Worm (Caenorhabditis elegans): ENCODE measurements around the gene C34F11.8.
A peak's percentile ranks its signal among the peaks of the same experiment; 100 is the strongest.

C34F11.8 gene

DNA sequence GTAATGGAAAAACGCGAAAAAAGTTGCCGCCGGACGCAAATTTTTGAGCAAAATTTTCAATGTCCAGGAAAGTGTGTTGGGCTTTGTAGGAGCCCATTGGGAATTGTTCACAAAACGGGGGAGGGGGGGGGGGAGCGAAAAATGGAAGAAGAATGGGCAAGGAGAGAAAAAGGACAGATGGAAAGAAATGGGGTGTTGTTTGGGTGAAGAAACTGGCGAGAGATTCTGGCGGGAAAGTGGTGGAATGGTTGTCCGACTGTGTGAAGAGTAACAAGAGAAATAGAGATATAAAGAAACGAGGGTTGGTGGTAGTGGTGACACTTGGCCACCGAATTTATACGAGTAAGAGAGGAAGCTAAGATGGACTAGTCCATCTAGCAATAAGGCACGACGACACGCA lies 15.5 kb upstream of the C34F11.8 start:
- TF ChIP-seq ctbp-1 (GFP tag; IDR thresholded peaks at IDR 0.05) (no peak), daf-16 (GFP tag; optimal IDR thresholded peaks at IDR 0.05) (no peak), daf-16 (tag; optimal IDR thresholded peaks at IDR 0.05) (no peak), ztf-11 (tag; optimal IDR thresholded peaks at IDR 0.05) (no peak), Y48G9A.11 (GFP tag; IDR thresholded peaks at IDR 0.05) (no peak), duxl-1 (tag; optimal IDR thresholded peaks at IDR 0.05; ENCODE audit: poor library complexity) (no peak), jun-1 (tag; optimal IDR thresholded peaks at IDR 0.05) (no peak), nhr-11 (tag; optimal IDR thresholded peaks at IDR 0.05) (no peak), hif-1 (tag; optimal IDR thresholded peaks at IDR 0.05) (no peak), ceh-62 (tag; optimal IDR thresholded peaks at IDR 0.05) (no peak), mdl-1 (tag; optimal IDR thresholded peaks at IDR 0.05) (no peak), cey-2 (tag; optimal IDR thresholded peaks at IDR 0.05; ENCODE audit: borderline replicate concordance, insufficient read depth) (no peak), F49E8.2 (tag; optimal IDR thresholded peaks at IDR 0.05; ENCODE audit: borderline replicate concordance) (no peak), lsy-2 (tag; optimal IDR thresholded peaks at IDR 0.05) (no peak), zip-11 (GFP tag; IDR thresholded peaks at IDR 0.05) (no peak)

DNA sequence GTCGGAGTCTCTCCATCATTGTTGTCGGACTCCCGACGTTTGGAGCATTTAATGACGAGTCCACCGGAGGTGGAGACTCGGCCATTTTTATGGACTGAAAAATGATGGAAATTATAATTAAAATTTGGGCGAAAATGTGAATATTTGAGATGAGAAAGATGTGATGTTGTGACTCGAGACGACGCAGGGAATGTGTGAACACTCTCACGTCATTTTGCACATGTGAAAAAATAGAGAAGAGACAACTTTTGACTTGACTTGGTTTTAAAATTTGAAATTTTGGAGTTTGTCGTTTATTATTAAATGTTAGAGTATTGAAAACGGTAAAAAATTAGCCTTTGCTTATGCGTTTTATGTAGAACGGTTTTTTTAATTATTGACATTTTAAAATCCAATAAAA lies 14.5 kb upstream of the C34F11.8 start, which contains the start of gene dsh-1:
Gene dsh-1, minus strand, starts transcription at position 101 of the 400 bp plus-strand sequence.
- no peak for TF ChIP-seq pha-4 (GFP tag; IDR thresholded peaks at IDR 0.05)
- no peak for TF ChIP-seq pha-4 (tag; optimal IDR thresholded peaks at IDR 0.05)
- no peak for TF ChIP-seq fos-1 (tag; optimal IDR thresholded peaks at IDR 0.05)
- TF ChIP-seq F49E8.2 (tag; optimal IDR thresholded peaks at IDR 0.05; ENCODE audit: borderline replicate concordance), result no peak
- no peak for TF ChIP-seq madf-5 (GFP tag; IDR thresholded peaks at IDR 0.05)
- TF ChIP-seq ceh-20 (GFP tag; IDR thresholded peaks at IDR 0.05), result no peak
- TF ChIP-seq arid-1 (GFP tag; conservative IDR thresholded peaks at IDR 0.05), result no peak
- no peak for TF ChIP-seq T20F7.1 (GFP tag; optimal IDR thresholded peaks at IDR 0.05)
- TF ChIP-seq nhr-25 (tag; optimal IDR thresholded peaks at IDR 0.05; ENCODE audit: borderline replicate concordance, insufficient read depth), result no peak
- no peak for TF ChIP-seq mdt-29 (GFP tag; IDR thresholded peaks at IDR 0.05)
- no peak for TF ChIP-seq Y75B8A.6 (GFP tag; IDR thresholded peaks at IDR 0.05)
- TF ChIP-seq unc-62 (GFP tag; optimal IDR thresholded peaks at IDR 0.05 in 1 of 2), result no peak
- no peak for TF ChIP-seq unc-62 (tag; optimal IDR thresholded peaks at IDR 0.05)
- no peak for TF ChIP-seq ama-1 (optimal IDR thresholded peaks at IDR 0.05)
- no peak for TF ChIP-seq lin-29 (GFP tag; IDR thresholded peaks at IDR 0.05)

DNA sequence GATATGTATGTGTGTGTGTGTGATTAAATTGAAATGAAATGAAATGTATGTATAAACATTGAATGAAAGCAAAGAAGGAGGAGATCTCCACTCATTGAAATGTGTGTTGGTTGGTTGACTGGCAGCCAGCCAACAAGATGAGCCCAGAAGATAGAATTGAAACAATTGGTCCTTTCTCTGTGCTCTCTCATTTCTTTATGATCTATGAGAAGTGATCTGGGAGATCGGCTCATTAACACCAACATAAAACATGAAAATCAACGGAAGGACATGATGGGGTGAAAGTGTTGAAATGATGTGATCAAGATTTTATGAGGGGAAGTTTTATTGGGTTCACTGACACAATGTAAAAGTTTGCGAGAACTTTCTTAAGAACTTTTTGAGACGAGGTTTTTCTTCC lies 12.1 kb upstream of the C34F11.8 start:
- no peak for TF ChIP-seq lsy-2 (tag; optimal IDR thresholded peaks at IDR 0.05)
- peak; percentile 9 for TF ChIP-seq nhr-11 (tag; optimal IDR thresholded peaks at IDR 0.05)
- peak; percentile 46 for TF ChIP-seq aha-1 (tag)

DNA sequence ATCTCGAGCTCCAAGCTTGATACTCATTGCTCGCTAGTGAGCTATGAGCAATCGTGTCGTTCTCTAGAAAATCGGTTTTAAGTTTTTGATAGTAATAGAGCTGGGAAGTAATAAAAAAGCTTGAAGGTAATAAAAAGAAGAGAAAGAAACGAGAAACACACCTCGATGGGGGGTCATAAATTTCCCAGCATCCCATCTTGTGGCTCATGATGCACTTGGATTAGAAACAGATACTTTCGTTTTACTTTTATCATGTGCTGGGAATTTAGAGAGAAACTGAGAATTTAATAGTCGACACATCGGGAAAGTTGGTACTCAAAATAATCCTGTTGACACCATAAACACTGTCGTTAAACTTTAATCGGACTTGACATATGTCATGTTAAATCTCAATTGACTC lies 9.9 kb upstream of the C34F11.8 start:
- TF ChIP-seq lin-39 (tag; optimal IDR thresholded peaks at IDR 0.05), result no peak
- peak in 1 of 2 experiments; percentile 58 for TF ChIP-seq unc-62 (GFP tag; optimal IDR thresholded peaks at IDR 0.05 in 1 of 2)
- TF ChIP-seq unc-62 (tag; optimal IDR thresholded peaks at IDR 0.05), result no peak

DNA sequence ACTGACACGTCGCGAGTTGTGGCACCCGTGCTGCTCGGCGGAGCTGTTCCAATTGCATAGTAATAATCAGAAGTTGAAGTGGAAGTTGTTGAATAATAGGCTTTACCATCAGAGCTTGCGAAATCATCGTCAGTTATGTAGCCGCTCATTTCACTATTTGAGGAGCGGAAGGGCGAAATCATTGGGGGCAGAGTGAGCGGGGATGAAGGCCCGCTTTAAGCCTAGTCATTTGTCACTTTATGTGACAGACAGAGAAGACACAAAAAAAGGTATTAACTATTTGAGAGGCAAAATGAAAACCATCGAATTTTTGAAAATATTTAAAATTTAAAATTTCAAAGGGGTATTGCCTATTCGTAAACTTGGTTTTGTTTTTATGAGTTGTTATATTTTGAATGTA lies 7.6 kb upstream of the C34F11.8 start:
- TF ChIP-seq aha-1 (tag) (peak; percentile 39), rbr-2 (tag; optimal IDR thresholded peaks at IDR 0.05) (no peak)

DNA sequence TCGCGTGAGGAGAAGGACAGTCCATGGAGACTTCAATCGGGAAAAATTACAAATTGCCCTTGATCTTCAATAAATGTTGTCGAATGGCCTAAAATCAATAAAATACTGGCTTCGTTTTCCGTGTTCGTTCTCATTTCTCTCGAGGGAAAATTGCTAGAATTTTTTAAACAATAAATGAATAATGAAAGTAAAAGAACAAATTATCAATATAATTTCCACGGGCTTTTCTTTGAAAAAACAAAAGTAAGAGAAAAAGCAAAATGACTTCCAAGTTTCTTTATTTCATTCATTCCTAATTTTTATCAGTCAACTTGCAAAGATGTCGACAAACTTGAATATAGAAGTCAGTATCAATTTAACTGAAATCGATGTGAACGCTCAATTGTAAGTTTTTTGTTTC lies 1.9 kb upstream of the C34F11.8 start, which contains the start of gene C34F11.1:
Gene C34F11.1, plus strand, starts transcription at position 301 of the 400 bp plus-strand sequence.
- TF ChIP-seq lsy-2 (tag; optimal IDR thresholded peaks at IDR 0.05), result no peak
- no peak for TF ChIP-seq dpl-1 (GFP tag; optimal IDR thresholded peaks at IDR 0.05)
- TF ChIP-seq lin-13 (GFP tag; optimal IDR thresholded peaks at IDR 0.05), result no peak
- TF ChIP-seq lin-29 (GFP tag; IDR thresholded peaks at IDR 0.05), result no peak
- no peak for TF ChIP-seq nhr-6 (tag; optimal IDR thresholded peaks at IDR 0.05)
- TF ChIP-seq dmd-8 (GFP tag; IDR thresholded peaks at IDR 0.05), result no peak
- no peak for TF ChIP-seq attf-4 (tag; optimal IDR thresholded peaks at IDR 0.05)
- TF ChIP-seq R02D3.7 (tag; optimal IDR thresholded peaks at IDR 0.05), result no peak
- no peak for TF ChIP-seq set-16 (GFP tag; IDR thresholded peaks at IDR 0.05)
- no peak for TF ChIP-seq ZK546.5 (tag; optimal IDR thresholded peaks at IDR 0.05)
- no peak for TF ChIP-seq zfp-3 (GFP tag; conservative IDR thresholded peaks at IDR 0.05)
- TF ChIP-seq F37D6.2 (tag; optimal IDR thresholded peaks at IDR 0.05), result no peak
- TF ChIP-seq snpc-4 (tag; optimal IDR thresholded peaks at IDR 0.05), result no peak
- no peak for TF ChIP-seq Y5F2A.4 (GFP tag; optimal IDR thresholded peaks at IDR 0.05)
- TF ChIP-seq D1046.2 (GFP tag; IDR thresholded peaks at IDR 0.05), result no peak
